Fruit fly (Drosophila melanogaster) whole organism: ENCODE data around the gene FipoQ.

Experiments
- Dll ChIP-seq: fragments of >200 bp; optimal IDR thresholded peaks from 2 replicates; lab custom pipeline; 2017
- EcR ChIP-seq, 2 experiments: fragments of >200 bp; optimal IDR thresholded peaks; 2 replicates each; lab custom pipeline; 2017; ENCODE audit warnings: missing biosample characterization in 2 of 2, missing genetic modification characterization in 2 of 2, missing genetic modification reagents in 2 of 2
- pan ChIP-seq: fragments of >200 bp; optimal IDR thresholded peaks from 2 replicates; lab custom pipeline; 2017
- psq ChIP-seq: fragments of >200 bp; optimal IDR thresholded peaks from 2 replicates; lab custom pipeline; 2017
- usp ChIP-seq: fragments of >200 bp; optimal IDR thresholded peaks from 2 replicates; lab custom pipeline; 2017; ENCODE audit warnings: missing biosample characterization, missing genetic modification characterization, mixed read lengths

dm6 chr3R:29519332-29519731, 24.8 kb downstream of the FipoQ start:
- TF ChIP-seq pan (lab: Kevin White, UChicago) (no peak), usp (GFP tag; lab: Kevin White, UChicago) (no peak), EcR (GFP tag; optimal IDR thresholded peaks at IDR 0.05; lab: Kevin White, UChicago) (no peak), psq (lab: Kevin White, UChicago) (no peak), Dll (lab: Kevin White, UChicago) (no peak)
